Fruit fly (Drosophila melanogaster) whole organism, embryonic: ENCODE results near the gene RpL35.
A peak's percentile ranks its signal among the peaks of the same experiment; 100 is the strongest.

Source experiments
- B-H1 ChIP-seq: fragments of 200-800 bp; sonication (Bioruptor generic); IDR thresholded peaks from 3 replicates; pipeline ENCODE4 v1.3.6; 2022; ENCODE audit warnings: missing biosample characterization, missing genetic modification characterization
- CG10543 ChIP-seq: fragments of 200-800 bp; sonication (Bioruptor generic); optimal IDR thresholded peaks from 3 replicates; lab custom pipeline; 2017; ENCODE audit warnings: missing biosample characterization, mild to moderate bottlenecking, missing genetic modification characterization, moderate library complexity
- CG15011 ChIP-seq: fragments of 200-800 bp; sonication (Bioruptor generic); optimal IDR thresholded peaks from 3 replicates; lab custom pipeline; 2018; ENCODE audit warnings: missing biosample characterization, mild to moderate bottlenecking, missing genetic modification characterization
- CG1647 ChIP-seq: fragments of 200-800 bp; sonication (Bioruptor generic); optimal IDR thresholded peaks from 3 replicates; lab custom pipeline; 2016; ENCODE audit warnings: missing biosample characterization, missing genetic modification characterization
- CG16863 ChIP-seq: fragments of 200-800 bp; sonication (Bioruptor generic); optimal IDR thresholded peaks from 3 replicates; lab custom pipeline; 2016; ENCODE audit warnings: missing biosample characterization, missing genetic modification characterization
- CG17568 ChIP-seq: fragments of 200-800 bp; sonication (Bioruptor generic); optimal IDR thresholded peaks from 2 replicates; lab custom pipeline; 2018; ENCODE audit warnings: missing biosample characterization, mild to moderate bottlenecking, missing genetic modification characterization, moderate library complexity
- CG17829 ChIP-seq: fragments of 200-800 bp; optimal IDR thresholded peaks from 2 replicates; lab custom pipeline; 2019; ENCODE audit warnings: missing biosample characterization, mild to moderate bottlenecking, missing genetic modification characterization, moderate library complexity
- CG2199 ChIP-seq: fragments of 200-800 bp; sonication (Bioruptor generic); IDR thresholded peaks from 3 replicates; pipeline ENCODE4 v1.3.6; 2022; ENCODE audit warnings: missing biosample characterization, missing genetic modification characterization
- CG30403 ChIP-seq: fragments of 200-800 bp; sonication (Bioruptor generic); optimal IDR thresholded peaks from 3 replicates; lab custom pipeline; 2016; ENCODE audit warnings: missing biosample characterization, missing genetic modification characterization
- CG31365 ChIP-seq: fragments of 200-800 bp; sonication (Bioruptor generic); optimal IDR thresholded peaks from 2 replicates; lab custom pipeline; 2018; ENCODE audit warnings: missing biosample characterization, mild to moderate bottlenecking, missing genetic modification characterization
- CG4617 ChIP-seq: fragments of 200-800 bp; sonication (Bioruptor generic); optimal IDR thresholded peaks from 3 replicates; lab custom pipeline; 2016; ENCODE audit warnings: missing biosample characterization, missing genetic modification characterization, borderline replicate concordance
- CG6854 ChIP-seq: fragments of 200-800 bp; sonication (Bioruptor generic); optimal IDR thresholded peaks from 3 replicates; lab custom pipeline; 2017; ENCODE audit warnings: missing biosample characterization, mild to moderate bottlenecking, missing genetic modification characterization
- CG8388 ChIP-seq: fragments of 200-800 bp; sonication (Bioruptor generic); optimal IDR thresholded peaks from 2 replicates; lab custom pipeline; 2019; ENCODE audit warnings: missing biosample characterization, mild to moderate bottlenecking, missing genetic modification characterization, moderate library complexity
- CG8478 ChIP-seq: fragments of >200 bp; optimal IDR thresholded peaks from 2 replicates; lab custom pipeline; 2018
- CG8944 ChIP-seq: fragments of 200-800 bp; sonication (Bioruptor generic); optimal IDR thresholded peaks from 3 replicates; lab custom pipeline; 2016; ENCODE audit warnings: missing biosample characterization, missing genetic modification characterization
- CG9609 ChIP-seq: fragments of 200-800 bp; sonication (Bioruptor generic); optimal IDR thresholded peaks from 3 replicates; lab custom pipeline; 2016; ENCODE audit warnings: missing biosample characterization, missing genetic modification characterization
- CG9817 ChIP-seq: fragments of 200-800 bp; sonication (Bioruptor generic); optimal IDR thresholded peaks from 2 replicates; lab custom pipeline; 2018; ENCODE audit warnings: missing biosample characterization, mild to moderate bottlenecking, missing genetic modification characterization, moderate library complexity
- Dad ChIP-seq: fragments of 200-800 bp; sonication (Bioruptor generic); optimal IDR thresholded peaks from 3 replicates; lab custom pipeline; 2016; ENCODE audit warnings: missing biosample characterization, missing genetic modification characterization
- Doc3 ChIP-seq: fragments of 200-800 bp; sonication (Bioruptor generic); IDR thresholded peaks from 3 replicates; pipeline ENCODE4 v1.3.6; 2022; ENCODE audit warnings: missing biosample characterization, missing genetic modification characterization; ENCODE audit not compliant: partially characterized antibody
- Hr39 ChIP-seq: fragments of >200 bp; optimal IDR thresholded peaks from 2 replicates; lab custom pipeline; 2017
- Hr78 ChIP-seq, 2 experiments: fragments of 200-800 bp in 1 of 2; fragments of >200 bp in 1 of 2; sonication (Bioruptor generic) in 1 of 2; optimal IDR thresholded peaks; 2 replicates each; lab custom pipeline; 2017 to 2019; ENCODE audit warnings: missing biosample characterization in 2 of 2, missing genetic modification characterization in 2 of 2, mild to moderate bottlenecking in 1 of 2, moderate library complexity in 1 of 2
- NC2α ChIP-seq: fragments of 200-800 bp; sonication (Bioruptor generic); optimal IDR thresholded peaks from 2 replicates; lab custom pipeline; 2016; ENCODE audit warnings: missing biosample characterization, missing genetic modification characterization
- NC2β ChIP-seq: fragments of 200-800 bp; sonication (Bioruptor generic); optimal IDR thresholded peaks from 2 replicates; lab custom pipeline; 2016; ENCODE audit warnings: missing biosample characterization, missing genetic modification characterization
- Six4 ChIP-seq: fragments of 200-800 bp; sonication (Bioruptor generic); optimal IDR thresholded peaks from 2 replicates; lab custom pipeline; 2016; ENCODE audit warnings: missing biosample characterization, missing genetic modification characterization
- Xrp1 ChIP-seq: fragments of 200-800 bp; sonication (Bioruptor generic); IDR thresholded peaks from 2 replicates; pipeline ENCODE4 v1.3.6; 2022; ENCODE audit warnings: missing biosample characterization, missing genetic modification characterization
- aop ChIP-seq: fragments of 200-800 bp; sonication (Bioruptor generic); IDR thresholded peaks from 2 replicates; pipeline ENCODE4 v1.3.6; 2022; ENCODE audit warnings: missing biosample characterization, missing genetic modification characterization
- dm ChIP-seq: fragments of 200-800 bp; sonication (Bioruptor generic); optimal IDR thresholded peaks from 3 replicates; lab custom pipeline; 2016; ENCODE audit warnings: missing biosample characterization, missing genetic modification characterization
- eyg ChIP-seq: fragments of 200-800 bp; sonication (Bioruptor generic); optimal IDR thresholded peaks from 3 replicates; lab custom pipeline; 2016; ENCODE audit warnings: missing biosample characterization, missing genetic modification characterization
- ftz-f1 ChIP-seq: fragments of 200-800 bp; sonication (Bioruptor generic); optimal IDR thresholded peaks from 2 replicates; lab custom pipeline; 2016; ENCODE audit warnings: missing biosample characterization, missing genetic modification characterization
- gce ChIP-seq: fragments of 200-800 bp; sonication (Bioruptor generic); IDR thresholded peaks from 3 replicates; pipeline ENCODE4 v1.3.6; 2022; ENCODE audit warnings: missing biosample characterization, missing genetic modification characterization
- ham ChIP-seq: fragments of 200-800 bp; sonication (Bioruptor generic); IDR thresholded peaks from 2 replicates; pipeline ENCODE4 v1.3.6; 2022; ENCODE audit warnings: missing biosample characterization, missing genetic modification characterization
- her ChIP-seq: fragments of 200-800 bp; sonication (Bioruptor generic); optimal IDR thresholded peaks from 2 replicates; lab custom pipeline; 2016; ENCODE audit warnings: missing biosample characterization, missing genetic modification characterization
- ind ChIP-seq: fragments of 200-800 bp; sonication (Bioruptor generic); optimal IDR thresholded peaks from 3 replicates; lab custom pipeline; 2016; ENCODE audit warnings: missing biosample characterization, missing genetic modification characterization
- inv ChIP-seq: fragments of 200-800 bp; sonication (Bioruptor generic); IDR thresholded peaks from 2 replicates; pipeline ENCODE4 v1.3.6; 2022; ENCODE audit warnings: missing biosample characterization, missing genetic modification characterization; ENCODE audit not compliant: partially characterized antibody
- lilli ChIP-seq: fragments of 200-800 bp; sonication (Bioruptor generic); optimal IDR thresholded peaks from 3 replicates; lab custom pipeline; 2016; ENCODE audit warnings: missing biosample characterization, missing genetic modification characterization
- lola ChIP-seq, 3 experiments: fragments of >200 bp in 2 of 3; fragments of 200-800 bp in 1 of 3; sonication (Bioruptor generic) in 1 of 3; optimal IDR thresholded peaks; 2 replicates each; lab custom pipeline; 2017 to 2019; ENCODE audit warnings: missing biosample characterization in 3 of 3, missing genetic modification characterization in 3 of 3, mild to moderate bottlenecking in 1 of 3, moderate library complexity in 1 of 3
- lov ChIP-seq, 2 experiments: fragments of 200-800 bp in 1 of 2; fragments of >200 bp in 1 of 2; sonication (Bioruptor generic) in 1 of 2; IDR thresholded peaks in 1 of 2; optimal IDR thresholded peaks in 1 of 2; 2 replicates in 1 of 2; 3 replicates in 1 of 2; pipeline versions ENCODE4 v1.3.6 to Lab custom; 2017 to 2022; ENCODE audit warnings: missing biosample characterization in 1 of 2, missing genetic modification characterization in 1 of 2
- mirr ChIP-seq: fragments of 200-800 bp; sonication (Bioruptor generic); optimal IDR thresholded peaks from 3 replicates; lab custom pipeline; 2018; ENCODE audit warnings: missing biosample characterization, mild to moderate bottlenecking, missing genetic modification characterization
- nau ChIP-seq: fragments of 200-800 bp; sonication (Bioruptor generic); optimal IDR thresholded peaks from 3 replicates; lab custom pipeline; 2017; ENCODE audit warnings: missing biosample characterization, mild to moderate bottlenecking, missing genetic modification characterization, missing genetic modification reagents
- nerfin-2 ChIP-seq: fragments of 200-800 bp; sonication (Bioruptor generic); IDR thresholded peaks from 2 replicates; pipeline ENCODE4 v1.3.6; 2022; ENCODE audit warnings: missing biosample characterization, missing genetic modification characterization; ENCODE audit not compliant: partially characterized antibody
- odd ChIP-seq: fragments of 200-800 bp; sonication (Bioruptor generic); optimal IDR thresholded peaks from 2 replicates; lab custom pipeline; 2017; ENCODE audit warnings: missing biosample characterization, mild to moderate bottlenecking, missing genetic modification characterization
- pho ChIP-seq: fragments of 200-800 bp; sonication (Bioruptor generic); optimal IDR thresholded peaks from 2 replicates; lab custom pipeline; 2016; ENCODE audit warnings: missing biosample characterization, missing genetic modification characterization
- pita ChIP-seq: fragments of 200-800 bp; sonication (Bioruptor generic); optimal IDR thresholded peaks from 2 replicates; lab custom pipeline; 2017; ENCODE audit warnings: missing biosample characterization, mild to moderate bottlenecking, missing genetic modification characterization
- ranshi ChIP-seq: fragments of 200-800 bp; sonication (Bioruptor generic); IDR thresholded peaks from 2 replicates; pipeline ENCODE4 v1.3.6; 2022; ENCODE audit warnings: missing biosample characterization, missing genetic modification characterization
- ssp ChIP-seq: fragments of 200-800 bp; sonication (Bioruptor generic); IDR thresholded peaks from 2 replicates; pipeline ENCODE4 v1.3.6; 2022; ENCODE audit warnings: missing biosample characterization, missing genetic modification characterization
- tap ChIP-seq: fragments of 200-800 bp; optimal IDR thresholded peaks from 3 replicates; lab custom pipeline; 2019; ENCODE audit warnings: missing biosample characterization, mild to moderate bottlenecking, missing genetic modification characterization, moderate library complexity
- tio ChIP-seq: fragments of 200-800 bp; sonication (Bioruptor generic); optimal IDR thresholded peaks from 2 replicates; lab custom pipeline; 2017; ENCODE audit warnings: missing biosample characterization, missing genetic modification characterization, inconsistent platforms
- wdn ChIP-seq: fragments of 200-800 bp; sonication (Bioruptor generic); IDR thresholded peaks from 2 replicates; pipeline ENCODE4 v1.3.6; 2022; ENCODE audit warnings: missing biosample characterization, missing genetic modification characterization
- wek ChIP-seq: fragments of 200-800 bp; sonication (Bioruptor generic); optimal IDR thresholded peaks from 3 replicates; lab custom pipeline; 2018; ENCODE audit warnings: missing biosample characterization, mild to moderate bottlenecking, missing genetic modification characterization, moderate library complexity

RpL35 gene

DNA sequence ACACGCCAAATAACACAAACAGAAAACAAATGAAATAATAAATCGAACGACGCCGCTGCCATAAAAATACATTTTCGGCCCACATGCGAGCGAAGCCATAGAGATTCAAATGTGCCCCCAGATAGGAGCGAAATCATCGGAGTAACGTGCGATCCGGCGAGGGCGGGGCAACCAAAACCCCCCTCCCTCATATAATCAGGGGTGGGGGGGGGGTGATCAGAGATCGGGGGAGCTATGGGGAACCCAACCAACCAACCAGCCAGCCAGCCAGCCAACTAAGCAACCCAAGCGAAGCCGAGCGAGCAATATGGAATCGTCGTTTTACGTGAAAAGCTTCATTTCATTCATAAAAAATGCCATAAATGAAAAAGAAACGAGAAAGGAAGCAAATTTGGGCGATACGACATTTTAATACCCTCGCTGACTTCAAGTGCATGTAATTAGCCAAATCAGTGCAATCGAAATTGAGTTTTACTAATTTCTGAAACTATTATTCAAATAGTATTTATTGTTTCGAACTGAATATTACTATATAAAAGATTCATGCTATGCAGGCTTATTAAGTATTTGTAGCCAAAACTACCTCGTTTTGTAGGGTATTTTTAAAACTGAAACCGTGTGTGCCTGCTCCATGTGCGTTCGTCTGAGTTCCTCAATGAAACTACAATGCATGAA lies 27.8 kb downstream of the RpL35 start (continued):
- TF ChIP-seq CG17568 (GFP tag; lab: Kevin White, UChicago) (no peak), CG8478 (no peak), mirr (GFP tag; lab: Kevin White, UChicago) (no peak), pita (no peak), her (GFP tag; lab: Kevin White, UChicago) (no peak), ind (GFP tag; lab: Kevin White, UChicago) (peak; percentile 63), Hr78 (GFP tag; optimal IDR thresholded peaks at IDR 0.05; lab: Kevin White, UChicago) (peak in 1 of 2 experiments; percentile 21), wek (GFP tag; lab: Kevin White, UChicago) (no peak), pho (no peak), CG8944 (GFP tag; lab: Kevin White, UChicago) (peak; percentile 22), lov (optimal IDR thresholded peaks at IDR 0.05; lab: Kevin White, UChicago) (no peak), lov (GFP tag; IDR thresholded peaks at IDR 0.05; lab: Robert Waterston, UW) (no peak), nau (no peak), Hr39 (lab: Kevin White, UChicago) (no peak), tap (tag; lab: Kevin White, UChicago) (peak; percentile 37), CG9609 (GFP tag; lab: Kevin White, UChicago) (peak; percentile 15), gce (GFP tag; lab: Robert Waterston, UW) (no peak), eyg (GFP tag; lab: Kevin White, UChicago) (no peak), NC2β (GFP tag; lab: Kevin White, UChicago) (peak; percentile 35), inv (GFP tag; lab: Robert Waterston, UW) (no peak), CG30403 (GFP tag; lab: Kevin White, UChicago) (peak; percentile 73), CG31365 (tag; lab: Kevin White, UChicago) (no peak), nerfin-2 (GFP tag; lab: Robert Waterston, UW) (no peak), CG17829 (tag; lab: Kevin White, UChicago) (peak; percentile 60), Six4 (GFP tag; lab: Kevin White, UChicago) (peak; percentile 29), ranshi (peak; percentile 40; the same call in 1 of the 2 replicates), ham (GFP tag; lab: Robert Waterston, UW) (no peak), CG9817 (tag; lab: Kevin White, UChicago) (peak; percentile 33), CG6854 (GFP tag; lab: Kevin White, UChicago) (peak; percentile 55), ssp (GFP tag; lab: Robert Waterston, UW) (0 out of 2 replicates have a peak, but pooled peaks have one; percentile 33), Dad (GFP tag; lab: Kevin White, UChicago) (peak; percentile 4), CG2199 (GFP tag; lab: Robert Waterston, UW) (0 out of 3 replicates have a peak, but pooled peaks have one; percentile 36), lilli (GFP tag; lab: Kevin White, UChicago) (peak; percentile 70), CG1647 (peak; percentile 21), aop (GFP tag; lab: Robert Waterston, UW) (no peak), tio (GFP tag; lab: Kevin White, UChicago) (peak; percentile 11), CG8388 (GFP tag; lab: Kevin White, UChicago) (peak; percentile 75), CG15011 (GFP tag; lab: Kevin White, UChicago) (peak; percentile 39), lola (GFP tag; optimal IDR thresholded peaks at IDR 0.05; lab: Kevin White, UChicago) (peak in 1 of 3 experiments; percentile 45), B-H1 (peak; percentile 38; the same call in 1 of the 3 replicates), wdn (GFP tag; lab: Robert Waterston, UW) (no peak), CG16863 (GFP tag; lab: Kevin White, UChicago) (peak; percentile 41), Doc3 (GFP tag; lab: Robert Waterston, UW) (no peak), Xrp1 (GFP tag; lab: Robert Waterston, UW) (peak; percentile 74), NC2α (GFP tag; lab: Kevin White, UChicago) (no peak), ftz-f1 (no peak), CG4617 (GFP tag; lab: Kevin White, UChicago) (peak; percentile 7), dm (GFP tag; lab: Kevin White, UChicago) (peak; percentile 10), CG10543 (GFP tag; lab: Kevin White, UChicago) (peak; percentile 70), odd (GFP tag; lab: Kevin White, UChicago) (peak; percentile 45)
